Worm (Caenorhabditis elegans) whole organism, mixed stage, embryonic: Measurements from ENCODE around the gene spp-1.

Source experiments
- bed-3 ChIP-seq: fragments of 200-800 bp; sonication (Bioruptor generic); optimal IDR thresholded peaks from 3 replicates; lab custom pipeline; 2018; ENCODE audit warnings: mild to moderate bottlenecking, missing genetic modification characterization, moderate library complexity, missing compliant biosample characterization
- blmp-1 ChIP-seq: fragments of 150-350 bp; optimal IDR thresholded peaks from 2 replicates; lab custom pipeline; 2014; ENCODE audit warnings: missing biosample characterization, missing genetic modification characterization
- ceh-39 ChIP-seq: fragments of 150-350 bp; optimal IDR thresholded peaks from 2 replicates; lab custom pipeline; 2014; ENCODE audit warnings: missing biosample characterization, missing genetic modification characterization
- ceh-43 ChIP-seq: fragments of 200-800 bp; sonication (Bioruptor generic); optimal IDR thresholded peaks from 2 replicates; lab custom pipeline; 2018; ENCODE audit warnings: mild to moderate bottlenecking, missing genetic modification characterization, moderate library complexity, missing compliant biosample characterization
- ces-1 ChIP-seq: fragments of 150-350 bp; optimal IDR thresholded peaks from 2 replicates; lab custom pipeline; 2014; ENCODE audit warnings: missing biosample characterization, missing genetic modification reagents, missing genetic modification characterization
- cnd-1 ChIP-seq: fragments of 200-800 bp; sonication (Bioruptor generic); optimal IDR thresholded peaks from 2 replicates; lab custom pipeline; 2018; ENCODE audit warnings: mild to moderate bottlenecking, missing genetic modification characterization, missing compliant biosample characterization
- drap-1 ChIP-seq: fragments of 200-800 bp; sonication (Bioruptor generic); optimal IDR thresholded peaks from 3 replicates; lab custom pipeline; 2018; ENCODE audit warnings: mild to moderate bottlenecking, missing genetic modification characterization, missing compliant biosample characterization
- elt-1 ChIP-seq: sonication (generic microtip); optimal IDR thresholded peaks from 2 replicates; lab custom pipeline; 2017; ENCODE audit warnings: missing genetic modification characterization, mild to moderate bottlenecking, missing compliant biosample characterization, antibody characterized with exemption, moderate library complexity, borderline replicate concordance; ENCODE audit not compliant: insufficient read depth
- elt-3 ChIP-seq: fragments of 150-350 bp; optimal IDR thresholded peaks from 2 replicates; lab custom pipeline; 2014; ENCODE audit warnings: missing biosample characterization, missing genetic modification characterization
- ham-2 ChIP-seq: fragments of 200-800 bp; sonication (Bioruptor generic); optimal IDR thresholded peaks from 2 replicates; lab custom pipeline; 2018; ENCODE audit warnings: mild to moderate bottlenecking, missing genetic modification characterization, missing compliant biosample characterization
- lin-13 ChIP-seq: fragments of 150-350 bp; optimal IDR thresholded peaks from 2 replicates; lab custom pipeline; 2014; ENCODE audit warnings: missing biosample characterization, missing genetic modification characterization
- lin-32 ChIP-seq: fragments of 200-800 bp; sonication (Bioruptor generic); optimal IDR thresholded peaks from 2 replicates; lab custom pipeline; 2018; ENCODE audit warnings: mild to moderate bottlenecking, missing genetic modification characterization, missing compliant biosample characterization
- lsy-2 ChIP-seq: fragments of 150-350 bp; optimal IDR thresholded peaks from 2 replicates; lab custom pipeline; 2014; ENCODE audit warnings: missing biosample characterization, missing genetic modification characterization
- mab-5 ChIP-seq: fragments of 150-350 bp; optimal IDR thresholded peaks from 2 replicates; lab custom pipeline; 2014; ENCODE audit warnings: missing biosample characterization, missing genetic modification characterization
- nhr-12 ChIP-seq: fragments of 150-350 bp; optimal IDR thresholded peaks from 2 replicates; lab custom pipeline; 2014; ENCODE audit warnings: missing biosample characterization, missing genetic modification characterization
- nhr-2 ChIP-seq: fragments of 150-350 bp; optimal IDR thresholded peaks from 2 replicates; lab custom pipeline; 2014; ENCODE audit warnings: missing biosample characterization, missing genetic modification characterization
- nhr-28 ChIP-seq: fragments of 150-350 bp; optimal IDR thresholded peaks from 2 replicates; lab custom pipeline; 2014; ENCODE audit warnings: missing biosample characterization, missing genetic modification characterization
- nhr-76 ChIP-seq: sonication (generic microtip); optimal IDR thresholded peaks from 2 replicates; lab custom pipeline; 2017; ENCODE audit warnings: missing biosample characterization, missing genetic modification characterization
- pha-4 ChIP-seq: fragments of 150-350 bp; optimal IDR thresholded peaks from 2 replicates; lab custom pipeline; 2018; ENCODE audit warnings: missing biosample characterization, missing genetic modification reagents, missing genetic modification characterization
- sem-2 ChIP-seq: fragments of 200-800 bp; sonication (Bioruptor generic); optimal IDR thresholded peaks from 2 replicates; lab custom pipeline; 2018; ENCODE audit warnings: mild to moderate bottlenecking, missing genetic modification characterization, missing compliant biosample characterization
- snpc-4 ChIP-seq: fragments of 150-350 bp; optimal IDR thresholded peaks from 2 replicates; lab custom pipeline; 2014; ENCODE audit warnings: missing biosample characterization, missing genetic modification characterization
- tbx-8 ChIP-seq: fragments of 200-800 bp; sonication (Bioruptor generic); optimal IDR thresholded peaks from 2 replicates; lab custom pipeline; 2018; ENCODE audit warnings: mild to moderate bottlenecking, missing genetic modification characterization, moderate library complexity, missing compliant biosample characterization
- unc-39 ChIP-seq: fragments of 150-350 bp; optimal IDR thresholded peaks from 2 replicates; lab custom pipeline; 2014; ENCODE audit warnings: missing biosample characterization, missing genetic modification characterization
- unc-62 ChIP-seq: fragments of 150-350 bp; optimal IDR thresholded peaks from 2 replicates; lab custom pipeline; 2014; ENCODE audit warnings: missing biosample characterization, missing genetic modification reagents, missing genetic modification characterization
- zip-8 ChIP-seq: fragments of 150-350 bp; optimal IDR thresholded peaks from 2 replicates; lab custom pipeline; 2014; ENCODE audit warnings: missing biosample characterization, missing genetic modification characterization
- ztf-11 ChIP-seq: fragments of 150-350 bp; optimal IDR thresholded peaks from 2 replicates; lab custom pipeline; 2014; ENCODE audit warnings: missing biosample characterization, missing genetic modification characterization

Gene spp-1

ce11 chrIII:10355382-10355781 is at the start of gene spp-1:
Gene spp-1 (minus strand): TSS chrIII:10355668.
- TF ChIP-seq drap-1 (no peak), unc-39 (tag; lab: Kevin White, UChicago) (no peak), ces-1 (GFP tag; lab: Kevin White, UChicago) (no peak), elt-3 (tag; lab: Kevin White, UChicago) (no peak), cnd-1 (tag; lab: Kevin White, UChicago) (no peak), blmp-1 (no peak), unc-62 (no peak), elt-1 (tag; lab: Kevin White, UChicago) (no peak), tbx-8 (GFP tag; lab: Kevin White, UChicago) (no peak), ham-2 (GFP tag; lab: Kevin White, UChicago) (no peak), ztf-11 (no peak)

ce11 chrIII:10404918-10405317 is 49.5 kb upstream of the spp-1 start, which contains the start of the genes M03C11.3 and chl-1:
Gene M03C11.3 (plus strand): TSS chrIII:10405070.
Gene chl-1 (minus strand): TSS chrIII:10405240.
- TF ChIP-seq lsy-2 (tag; lab: Kevin White, UChicago): no peak

- TF ChIP-seq tbx-8 (GFP tag; lab: Kevin White, UChicago): no peak
- TF ChIP-seq ces-1 (GFP tag; lab: Kevin White, UChicago): peak; percentile 90
- TF ChIP-seq snpc-4: no peak
- no peak for TF ChIP-seq nhr-28 (tag; lab: Kevin White, UChicago)
- no peak for TF ChIP-seq pha-4 (tag; lab: Kevin White, UChicago)
Observed at ce11 chrIII:10398919-10399318, 43.5 kb upstream of the spp-1 start.

ce11 chrIII:10396891-10397502 is 41.5 kb upstream of the spp-1 start:
- TF ChIP-seq ces-1 (GFP tag; lab: Kevin White, UChicago): peak; percentile 63
- no peak for TF ChIP-seq mab-5 (tag; lab: Kevin White, UChicago)
- TF ChIP-seq, all 35 proteins: peak for 1

- no peak for TF ChIP-seq nhr-76 (tag; lab: Kevin White, UChicago)
- TF ChIP-seq cnd-1 (tag; lab: Kevin White, UChicago): no peak
- no peak for TF ChIP-seq sem-2
- no peak for TF ChIP-seq elt-1 (tag; lab: Kevin White, UChicago)
Observed at ce11 chrIII:10395990-10396389, 40.5 kb upstream of the spp-1 start, which contains the start of gene M03C11.1. Gene M03C11.1 (minus strand): TSS chrIII:10396090.

ce11 chrIII:10391628-10392027 is 36.2 kb upstream of the spp-1 start, which contains the start of gene M03C11.9:
Gene M03C11.9 (minus strand): TSS chrIII:10391728.
- TF ChIP-seq nhr-12 (tag; lab: Kevin White, UChicago): no peak
- TF ChIP-seq zip-8: no peak
- TF ChIP-seq tbx-8 (GFP tag; lab: Kevin White, UChicago): no peak
- TF ChIP-seq nhr-2: no peak
- no peak for TF ChIP-seq elt-3 (tag; lab: Kevin White, UChicago)
- no peak for TF ChIP-seq ces-1 (GFP tag; lab: Kevin White, UChicago)
- TF ChIP-seq mab-5 (tag; lab: Kevin White, UChicago): no peak
- TF ChIP-seq drap-1: no peak
- no peak for TF ChIP-seq nhr-28 (tag; lab: Kevin White, UChicago)
- TF ChIP-seq blmp-1: no peak
- TF ChIP-seq ceh-43 (GFP tag; lab: Kevin White, UChicago): no peak
- TF ChIP-seq ceh-39 (tag; lab: Kevin White, UChicago): no peak
- no peak for TF ChIP-seq unc-39 (tag; lab: Kevin White, UChicago)
- TF ChIP-seq lin-13: no peak
- TF ChIP-seq snpc-4: no peak
- TF ChIP-seq bed-3 (GFP tag; lab: Kevin White, UChicago): no peak
- no peak for TF ChIP-seq lin-32 (GFP tag; lab: Kevin White, UChicago)

- no peak for TF ChIP-seq cnd-1 (tag; lab: Kevin White, UChicago)
- peak; percentile 18 for TF ChIP-seq ces-1 (GFP tag; lab: Kevin White, UChicago)
- TF ChIP-seq, all 35 proteins: peak for 1
Observed at ce11 chrIII:10389608-10390007, 34.1 kb upstream of the spp-1 start.
